Worm (Caenorhabditis elegans) whole organism, mixed stage, embryonic: ENCODE results near the gene F09F9.5.

Experiments
- blmp-1 ChIP-seq: fragments of 150-350 bp; optimal IDR thresholded peaks from 2 replicates; lab custom pipeline; 2014; ENCODE audit warnings: missing biosample characterization, missing genetic modification characterization
- ces-1 ChIP-seq: fragments of 150-350 bp; optimal IDR thresholded peaks from 2 replicates; lab custom pipeline; 2014; ENCODE audit warnings: missing biosample characterization, missing genetic modification reagents, missing genetic modification characterization
- elt-3 ChIP-seq: fragments of 150-350 bp; optimal IDR thresholded peaks from 2 replicates; lab custom pipeline; 2014; ENCODE audit warnings: missing biosample characterization, missing genetic modification characterization
- ham-2 ChIP-seq: fragments of 200-800 bp; sonication (Bioruptor generic); optimal IDR thresholded peaks from 2 replicates; lab custom pipeline; 2018; ENCODE audit warnings: mild to moderate bottlenecking, missing genetic modification characterization, missing compliant biosample characterization
- hlh-1 ChIP-seq: fragments of 150-350 bp; optimal IDR thresholded peaks from 2 replicates; lab custom pipeline; 2014; ENCODE audit warnings: missing biosample characterization, missing genetic modification reagents, missing genetic modification characterization
- lsy-2 ChIP-seq: fragments of 150-350 bp; optimal IDR thresholded peaks from 2 replicates; lab custom pipeline; 2014; ENCODE audit warnings: missing biosample characterization, missing genetic modification characterization
- mep-1 ChIP-seq: fragments of 150-350 bp; optimal IDR thresholded peaks from 2 replicates; lab custom pipeline; 2017; ENCODE audit warnings: missing biosample characterization, missing genetic modification reagents, missing genetic modification characterization, inconsistent platforms
- nhr-76 ChIP-seq: sonication (generic microtip); optimal IDR thresholded peaks from 2 replicates; lab custom pipeline; 2017; ENCODE audit warnings: missing biosample characterization, missing genetic modification characterization
- unc-39 ChIP-seq: fragments of 150-350 bp; optimal IDR thresholded peaks from 2 replicates; lab custom pipeline; 2014; ENCODE audit warnings: missing biosample characterization, missing genetic modification characterization

ce11 chrX:4138413-4139193 is 20.9 kb downstream of the F09F9.5 start:
- TF ChIP-seq lsy-2 (tag; lab: Kevin White, UChicago) (no peak), ces-1 (GFP tag; lab: Kevin White, UChicago) (no peak), ham-2 (GFP tag; lab: Kevin White, UChicago) (no peak), hlh-1 (tag; lab: Kevin White, UChicago) (no peak), elt-3 (tag; lab: Kevin White, UChicago) (no peak), blmp-1 (tag; lab: Kevin White, UChicago) (no peak), mep-1 (tag; lab: Kevin White, UChicago) (no peak), nhr-76 (tag; lab: Kevin White, UChicago) (no peak), unc-39 (tag; lab: Kevin White, UChicago) (no peak)
